Fruit fly (Drosophila melanogaster) whole organism, adult: ENCODE data around the gene Or67b.

Experiments
- CG12768 ChIP-seq: fragments of 200-800 bp; sonication (Bioruptor generic); optimal IDR thresholded peaks from 2 replicates; lab custom pipeline; 2017; ENCODE audit warnings: missing biosample characterization, missing genetic modification characterization, mild to moderate bottlenecking, moderate library complexity, missing genetic modification reagents
- CG14711 ChIP-seq: fragments of 200-800 bp; sonication (Bioruptor generic); optimal IDR thresholded peaks from 2 replicates; lab custom pipeline; 2018; ENCODE audit warnings: missing biosample characterization, mild to moderate bottlenecking, missing genetic modification characterization, moderate library complexity
- CG1620 ChIP-seq: fragments of 200-800 bp; sonication (Bioruptor generic); optimal IDR thresholded peaks from 2 replicates; lab custom pipeline; 2016; ENCODE audit warnings: missing biosample characterization, missing genetic modification characterization
- CG33017 ChIP-seq: fragments of 200-800 bp; sonication (Bioruptor generic); optimal IDR thresholded peaks from 2 replicates; lab custom pipeline; 2018; ENCODE audit warnings: missing biosample characterization, mild to moderate bottlenecking, missing genetic modification characterization, moderate library complexity
- Clk ChIP-seq: fragments of 200-800 bp; sonication (Bioruptor generic); optimal IDR thresholded peaks from 2 replicates; lab custom pipeline; 2017; ENCODE audit warnings: missing biosample characterization, missing genetic modification characterization
- Crg-1 ChIP-seq: fragments of 200-800 bp; sonication (Bioruptor generic); optimal IDR thresholded peaks from 2 replicates; lab custom pipeline; 2016; ENCODE audit warnings: missing biosample characterization, missing genetic modification characterization
- Hr96 ChIP-seq: fragments of 200-800 bp; sonication (Bioruptor generic); optimal IDR thresholded peaks from 2 replicates; lab custom pipeline; 2016; ENCODE audit warnings: missing biosample characterization, missing genetic modification characterization
- Mnt ChIP-seq: fragments of 200-800 bp; sonication (Bioruptor generic); optimal IDR thresholded peaks from 2 replicates; lab custom pipeline; 2016; ENCODE audit warnings: missing biosample characterization, mild to moderate bottlenecking, missing genetic modification characterization
- bab1 ChIP-seq: fragments of 200-800 bp; sonication (Bioruptor generic); optimal IDR thresholded peaks from 3 replicates; lab custom pipeline; 2019; ENCODE audit warnings: missing biosample characterization, mild to moderate bottlenecking, missing genetic modification characterization, moderate library complexity
- cic ChIP-seq: fragments of 200-800 bp; sonication (Bioruptor generic); optimal IDR thresholded peaks from 2 replicates; lab custom pipeline; 2017; ENCODE audit warnings: missing biosample characterization, mild to moderate bottlenecking, missing genetic modification characterization, moderate library complexity
- cnc ChIP-seq, 2 experiments: fragments of >200 bp; optimal IDR thresholded peaks; 2 replicates each; lab custom pipeline; 2017
- kay ChIP-seq: fragments of 200-800 bp; sonication (Bioruptor generic); peaks from one replicate; lab custom pipeline; 2016; ENCODE audit warnings: missing biosample characterization, missing genetic modification characterization, borderline replicate concordance
- pad ChIP-seq: fragments of 200-800 bp; sonication (Bioruptor generic); optimal IDR thresholded peaks from 3 replicates; lab custom pipeline; 2017; ENCODE audit warnings: missing biosample characterization, missing genetic modification characterization, mild to moderate bottlenecking, moderate library complexity, missing genetic modification reagents
- toe ChIP-seq: fragments of 200-800 bp; sonication (Bioruptor generic); optimal IDR thresholded peaks from 2 replicates; lab custom pipeline; 2016; ENCODE audit warnings: missing biosample characterization, missing genetic modification characterization

DNA sequence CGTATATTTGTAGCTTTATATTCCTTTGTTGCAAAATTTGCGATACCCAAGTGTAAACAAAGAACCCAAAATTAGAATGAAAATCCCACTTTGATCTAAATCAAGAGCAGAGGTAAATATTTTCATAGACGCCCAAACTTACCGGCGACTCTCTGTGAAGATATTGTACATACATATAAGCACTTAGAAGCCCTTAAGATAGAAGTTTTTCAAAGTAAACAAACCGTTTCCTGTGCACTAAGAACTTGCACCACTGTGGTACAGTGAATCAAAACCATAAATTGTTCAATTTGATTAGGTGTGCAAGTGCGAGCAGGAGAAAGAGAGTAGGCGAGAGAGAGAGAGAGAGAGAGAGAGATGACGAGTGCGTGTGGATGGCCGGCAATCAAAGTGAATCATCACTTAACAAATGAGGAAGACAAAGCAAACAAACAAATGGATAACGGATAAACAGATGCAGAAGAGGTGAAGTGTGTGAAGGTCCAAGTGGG, 49.1 kb upstream of the Or67b start:
- TF ChIP-seq Hr96 (no peak), pad (peak; percentile 3), toe (GFP tag; lab: Kevin White, UChicago) (no peak), kay (peak; percentile 89), Mnt (GFP tag; lab: Kevin White, UChicago) (no peak), CG14711 (tag; lab: Kevin White, UChicago) (no peak), Crg-1 (GFP tag; lab: Kevin White, UChicago) (no peak), Clk (GFP tag; lab: Kevin White, UChicago) (no peak), CG12768 (no peak), CG33017 (no peak), cic (GFP tag; lab: Kevin White, UChicago) (peak; percentile 14), cnc (optimal IDR thresholded peaks at IDR 0.05; lab: Kevin White, UChicago) (no peak), bab1 (GFP tag; lab: Kevin White, UChicago) (no peak), CG1620 (GFP tag; lab: Kevin White, UChicago) (no peak)
